Fruit fly (Drosophila melanogaster) whole organism, adult: Measurements from ENCODE around the gene Cyp12a5.

Source experiments
- CG11617 ChIP-seq: fragments of 200-800 bp; sonication (Bioruptor generic); optimal IDR thresholded peaks from 2 replicates; lab custom pipeline; 2017; ENCODE audit warnings: mild to moderate bottlenecking, missing biosample characterization, missing genetic modification reagents, missing genetic modification characterization
- CG14711 ChIP-seq: fragments of 200-800 bp; sonication (Bioruptor generic); optimal IDR thresholded peaks from 2 replicates; lab custom pipeline; 2018; ENCODE audit warnings: missing biosample characterization, mild to moderate bottlenecking, missing genetic modification characterization, moderate library complexity
- CG1620 ChIP-seq: fragments of 200-800 bp; sonication (Bioruptor generic); optimal IDR thresholded peaks from 2 replicates; lab custom pipeline; 2016; ENCODE audit warnings: missing biosample characterization, missing genetic modification characterization
- CG7045 ChIP-seq: fragments of 200-800 bp; sonication (Bioruptor generic); optimal IDR thresholded peaks from 2 replicates; lab custom pipeline; 2017; ENCODE audit warnings: missing biosample characterization, mild to moderate bottlenecking, missing genetic modification characterization
- Clk ChIP-seq: fragments of 200-800 bp; sonication (Bioruptor generic); optimal IDR thresholded peaks from 2 replicates; lab custom pipeline; 2017; ENCODE audit warnings: missing biosample characterization, missing genetic modification characterization
- Hr96 ChIP-seq: fragments of 200-800 bp; sonication (Bioruptor generic); optimal IDR thresholded peaks from 2 replicates; lab custom pipeline; 2016; ENCODE audit warnings: missing biosample characterization, missing genetic modification characterization
- Mnt ChIP-seq: fragments of 200-800 bp; sonication (Bioruptor generic); optimal IDR thresholded peaks from 2 replicates; lab custom pipeline; 2016; ENCODE audit warnings: missing biosample characterization, mild to moderate bottlenecking, missing genetic modification characterization
- cic ChIP-seq: fragments of 200-800 bp; sonication (Bioruptor generic); optimal IDR thresholded peaks from 2 replicates; lab custom pipeline; 2017; ENCODE audit warnings: missing biosample characterization, mild to moderate bottlenecking, missing genetic modification characterization, moderate library complexity
- cnc ChIP-seq, 2 experiments: fragments of >200 bp; optimal IDR thresholded peaks; 2 replicates each; lab custom pipeline; 2017
- kay ChIP-seq: fragments of 200-800 bp; sonication (Bioruptor generic); peaks from one replicate; lab custom pipeline; 2016; ENCODE audit warnings: missing biosample characterization, missing genetic modification characterization, borderline replicate concordance
- ovo ChIP-seq: fragments of 200-800 bp; sonication (Bioruptor generic); optimal IDR thresholded peaks from 2 replicates; lab custom pipeline; 2016; ENCODE audit warnings: missing biosample characterization, missing genetic modification characterization
- pad ChIP-seq: fragments of 200-800 bp; sonication (Bioruptor generic); optimal IDR thresholded peaks from 3 replicates; lab custom pipeline; 2017; ENCODE audit warnings: missing biosample characterization, missing genetic modification characterization, mild to moderate bottlenecking, moderate library complexity, missing genetic modification reagents
- tj ChIP-seq: fragments of 200-800 bp; sonication (Bioruptor generic); optimal IDR thresholded peaks from 3 replicates; lab custom pipeline; 2017; ENCODE audit warnings: missing biosample characterization, mild to moderate bottlenecking, missing genetic modification characterization, moderate library complexity
- toe ChIP-seq: fragments of 200-800 bp; sonication (Bioruptor generic); optimal IDR thresholded peaks from 2 replicates; lab custom pipeline; 2016; ENCODE audit warnings: missing biosample characterization, missing genetic modification characterization

dm6 chr3R:19176700-19177099, 44.3 kb downstream of the Cyp12a5 start, which contains the start of gene CG14282:
- TF ChIP-seq tj (GFP tag; lab: Kevin White, UChicago) (no peak), CG1620 (GFP tag; lab: Kevin White, UChicago) (no peak), cnc (optimal IDR thresholded peaks at IDR 0.05; lab: Kevin White, UChicago) (no peak), toe (GFP tag; lab: Kevin White, UChicago) (no peak), Clk (GFP tag; lab: Kevin White, UChicago) (no peak), CG14711 (tag; lab: Kevin White, UChicago) (no peak), Hr96 (no peak), kay (no peak), CG7045 (GFP tag; lab: Kevin White, UChicago) (no peak), pad (GFP tag; lab: Kevin White, UChicago) (no peak), cic (GFP tag; lab: Kevin White, UChicago) (no peak), ovo (GFP tag; lab: Kevin White, UChicago) (no peak), Mnt (GFP tag; lab: Kevin White, UChicago) (no peak), CG11617 (no peak)
